Fruit fly (Drosophila melanogaster) whole organism, pupa: Measurements from ENCODE around the gene CG31121.

Experiments used
- CG12605 ChIP-seq: fragments of 200-800 bp; sonication (Bioruptor generic); IDR thresholded peaks from 2 replicates; pipeline ENCODE4 v1.3.6; 2022; ENCODE audit warnings: missing biosample characterization, missing genetic modification characterization
- CG13204 ChIP-seq: fragments of 200-800 bp; sonication (Bioruptor generic); optimal IDR thresholded peaks from 2 replicates; lab custom pipeline; 2018; ENCODE audit warnings: missing biosample characterization, mild to moderate bottlenecking, missing genetic modification characterization, moderate library complexity
- CG14655 ChIP-seq: fragments of 200-800 bp; sonication (Bioruptor generic); optimal IDR thresholded peaks from 3 replicates; lab custom pipeline; 2017; ENCODE audit warnings: mild to moderate bottlenecking, missing biosample characterization, missing genetic modification reagents, missing genetic modification characterization
- CG15710 ChIP-seq: fragments of 200-800 bp; sonication (Bioruptor generic); optimal IDR thresholded peaks from 2 replicates; lab custom pipeline; 2018; ENCODE audit warnings: missing biosample characterization, mild to moderate bottlenecking, missing genetic modification characterization, moderate library complexity
- CG32121 ChIP-seq: fragments of 200-800 bp; sonication (Bioruptor generic); IDR thresholded peaks from 2 replicates; pipeline ENCODE4 v1.3.6; 2022; ENCODE audit warnings: missing biosample characterization, missing genetic modification characterization
- CG4496 ChIP-seq: fragments of 200-800 bp; sonication (Bioruptor generic); IDR thresholded peaks from 3 replicates; pipeline ENCODE4 v1.3.6; 2022; ENCODE audit warnings: missing biosample characterization, missing genetic modification characterization
- CG8301 ChIP-seq: fragments of 200-800 bp; sonication (Bioruptor generic); optimal IDR thresholded peaks from 2 replicates; lab custom pipeline; 2018; ENCODE audit warnings: missing biosample characterization, mild to moderate bottlenecking, missing genetic modification characterization
- CG9948 ChIP-seq: fragments of 200-800 bp; sonication (Bioruptor generic); optimal IDR thresholded peaks from 2 replicates; lab custom pipeline; 2018; ENCODE audit warnings: missing biosample characterization, mild to moderate bottlenecking, missing genetic modification characterization, moderate library complexity
- EcR ChIP-seq: fragments of 200-800 bp; sonication (Bioruptor generic); optimal IDR thresholded peaks from 3 replicates; lab custom pipeline; 2019; ENCODE audit warnings: missing biosample characterization, missing genetic modification characterization, mild to moderate bottlenecking, moderate library complexity, missing genetic modification reagents
- Ets98B ChIP-seq: fragments of 200-800 bp; sonication (Bioruptor generic); IDR thresholded peaks from 2 replicates; pipeline ENCODE4 v1.3.6; 2022; ENCODE audit warnings: missing biosample characterization, missing genetic modification characterization
- fd96Ca ChIP-seq: fragments of 200-800 bp; sonication (Bioruptor generic); IDR thresholded peaks from 3 replicates; pipeline ENCODE4 v1.3.6; 2022; ENCODE audit warnings: missing biosample characterization, missing genetic modification characterization
- gl ChIP-seq: fragments of 200-800 bp; sonication (Bioruptor generic); optimal IDR thresholded peaks from 2 replicates; lab custom pipeline; 2018; ENCODE audit warnings: missing biosample characterization, mild to moderate bottlenecking, missing genetic modification characterization
- rn ChIP-seq: fragments of 200-800 bp; sonication (Bioruptor generic); IDR thresholded peaks from 2 replicates; pipeline ENCODE4 v1.3.6; 2022; ENCODE audit warnings: missing biosample characterization, missing genetic modification characterization

dm6 chr3R:24851429-24851828, 43.0 kb downstream of the CG31121 start, which contains the start of gene Nct:
- no peak for TF ChIP-seq CG9948 (tag; lab: Kevin White, UChicago)
- TF ChIP-seq CG12605 (GFP tag; lab: Robert Waterston, UW), result no peak
- TF ChIP-seq CG8301 (tag; lab: Kevin White, UChicago), result no peak
- no peak for TF ChIP-seq CG14655 (GFP tag; lab: Kevin White, UChicago)
- TF ChIP-seq CG13204 (GFP tag; lab: Kevin White, UChicago), result no peak
- TF ChIP-seq CG15710 (tag; lab: Kevin White, UChicago), result no peak
- TF ChIP-seq rn (GFP tag; lab: Robert Waterston, UW), result no peak
- no peak for TF ChIP-seq EcR (GFP tag; lab: Kevin White, UChicago)
- TF ChIP-seq CG32121 (GFP tag; lab: Robert Waterston, UW), result no peak
- no peak for TF ChIP-seq Ets98B (GFP tag; lab: Robert Waterston, UW)
- no peak for TF ChIP-seq fd96Ca (GFP tag; lab: Robert Waterston, UW)
- no peak for TF ChIP-seq gl (tag; lab: Kevin White, UChicago)
- TF ChIP-seq CG4496, result no peak
